Fruit fly (Drosophila melanogaster): ENCODE measurements around the gene CG2926.

dm6 chr3R:5591398-5591853 is 3.2 kb upstream of the CG2926 start, which contains the start of the genes noi and Vha26:
- no peak for TF ChIP-seq psq (optimal IDR thresholded peaks at IDR 0.05)
- TF ChIP-seq CG8478 (optimal IDR thresholded peaks at IDR 0.05) = no peak
- no peak for TF ChIP-seq pan (optimal IDR thresholded peaks at IDR 0.05)
- TF ChIP-seq EcR (GFP tag; optimal IDR thresholded peaks at IDR 0.05) = no peak
- no peak for TF ChIP-seq usp (GFP tag; optimal IDR thresholded peaks at IDR 0.05)
- no peak for TF ChIP-seq Dll (optimal IDR thresholded peaks at IDR 0.05)
